Worm (Caenorhabditis elegans) whole organism, L1 larva: ENCODE results near the gene C09F12.3.

ENCODE experiments used
- C16A3.4 ChIP-seq: fragments of 150-350 bp; optimal IDR thresholded peaks from 2 replicates; lab custom pipeline; 2014; ENCODE audit warnings: missing biosample characterization, missing genetic modification characterization
- alr-1 ChIP-seq: fragments of 200-800 bp; sonication (Bioruptor generic); optimal IDR thresholded peaks from 2 replicates; lab custom pipeline; 2018; ENCODE audit warnings: borderline replicate concordance, mild to moderate bottlenecking, missing genetic modification characterization, missing compliant biosample characterization
- aly-2 ChIP-seq: fragments of 150-350 bp; optimal IDR thresholded peaks from 2 replicates; lab custom pipeline; 2014; ENCODE audit warnings: missing biosample characterization, missing genetic modification characterization
- ama-1 ChIP-seq: fragments of 150-350 bp; optimal IDR thresholded peaks from 2 replicates; lab custom pipeline; 2014
- blmp-1 ChIP-seq: fragments of 150-350 bp; optimal IDR thresholded peaks from 2 replicates; lab custom pipeline; 2014; ENCODE audit warnings: missing biosample characterization, missing genetic modification characterization
- ceh-63 ChIP-seq: fragments of 200-800 bp; sonication (Bioruptor generic); optimal IDR thresholded peaks from 2 replicates; lab custom pipeline; 2018; ENCODE audit warnings: mild to moderate bottlenecking, missing genetic modification characterization, missing compliant biosample characterization
- ceh-82 ChIP-seq, 3 experiments: fragments of 150-350 bp in 1 of 3; sonication (generic microtip) in 2 of 3; optimal IDR thresholded peaks; 2 replicates each; lab custom pipeline; 2014 to 2017; ENCODE audit warnings: missing biosample characterization in 3 of 3, missing genetic modification characterization in 3 of 3
- ceh-90 ChIP-seq: sonication (generic microtip); optimal IDR thresholded peaks from 2 replicates; lab custom pipeline; 2016; ENCODE audit warnings: missing genetic modification characterization, missing compliant biosample characterization
- dpl-1 ChIP-seq, 3 experiments: fragments of 150-350 bp in 2 of 3; sonication (generic microtip) in 1 of 3; optimal IDR thresholded peaks; 2 replicates each; lab custom pipeline; 2014 to 2017; ENCODE audit warnings: missing biosample characterization in 3 of 3, missing genetic modification characterization in 3 of 3, missing genetic modification reagents in 3 of 3
- dsc-1 ChIP-seq: sonication (generic microtip); optimal IDR thresholded peaks from 2 replicates; lab custom pipeline; 2016; ENCODE audit warnings: mild to moderate bottlenecking, missing genetic modification characterization, missing compliant biosample characterization
- efl-1 ChIP-seq, 4 experiments: fragments of 150-350 bp; optimal IDR thresholded peaks in 3 of 4; peaks in 1 of 4; 1 replicate in 1 of 4; 2 replicates in 3 of 4; lab custom pipeline; 2014; ENCODE audit warnings: missing biosample characterization in 2 of 4, missing genetic modification characterization in 2 of 4, missing genetic modification reagents in 2 of 4
- elt-3 ChIP-seq, 6 experiments: fragments of 150-350 bp in 1 of 6; sonication (generic microtip); optimal IDR thresholded peaks; 2 replicates each; lab custom pipeline; 2017 to 2018; ENCODE audit warnings: missing biosample characterization in 6 of 6, missing genetic modification characterization in 6 of 6, inconsistent platforms in 1 of 6
- ets-5 ChIP-seq: fragments of 200-800 bp; sonication (Bioruptor generic); IDR thresholded peaks from 2 replicates; pipeline ENCODE4 v1.3.6; 2022; ENCODE audit warnings: missing genetic modification characterization, missing compliant biosample characterization
- fkh-10 ChIP-seq: sonication (generic microtip); optimal IDR thresholded peaks from 2 replicates; lab custom pipeline; 2017; ENCODE audit warnings: missing biosample characterization, missing genetic modification reagents, missing genetic modification characterization
- fos-1 ChIP-seq: fragments of 150-350 bp; optimal IDR thresholded peaks from 2 replicates; lab custom pipeline; 2014; ENCODE audit warnings: missing biosample characterization, missing genetic modification characterization
- grh-1 ChIP-seq: fragments of 200-800 bp; sonication (Bioruptor generic); IDR thresholded peaks from 2 replicates; pipeline ENCODE4 v1.3.6; 2022; ENCODE audit warnings: missing genetic modification reagents, missing genetic modification characterization, missing compliant biosample characterization
- hpl-2 ChIP-seq: fragments of 150-350 bp; optimal IDR thresholded peaks from 2 replicates; lab custom pipeline; 2014; ENCODE audit warnings: missing biosample characterization, missing genetic modification reagents, missing genetic modification characterization
- irx-1 ChIP-seq: sonication (generic microtip); optimal IDR thresholded peaks from 2 replicates; lab custom pipeline; 2016; ENCODE audit warnings: missing genetic modification characterization, missing compliant biosample characterization
- lin-14 ChIP-seq: fragments of 200-800 bp; sonication (Bioruptor generic); optimal IDR thresholded peaks from 2 replicates; lab custom pipeline; 2018; ENCODE audit warnings: mild to moderate bottlenecking, missing genetic modification characterization, moderate library complexity, missing compliant biosample characterization
- lin-35 ChIP-seq, 2 experiments: fragments of 150-350 bp; optimal IDR thresholded peaks; 2 replicates each; lab custom pipeline; 2014; ENCODE audit warnings: missing biosample characterization in 2 of 2, missing genetic modification characterization in 2 of 2, missing genetic modification reagents in 2 of 2
- lin-39 ChIP-seq: fragments of 150-350 bp; optimal IDR thresholded peaks from 2 replicates; lab custom pipeline; 2014; ENCODE audit warnings: missing biosample characterization, missing genetic modification reagents, missing genetic modification characterization
- mdl-1 ChIP-seq, 2 experiments: fragments of 150-350 bp; optimal IDR thresholded peaks; 2 replicates each; lab custom pipeline; 2014 to 2017; ENCODE audit warnings: missing biosample characterization in 2 of 2, missing genetic modification characterization in 2 of 2, inconsistent platforms in 1 of 2
- mep-1 ChIP-seq: fragments of 150-350 bp; optimal IDR thresholded peaks from 2 replicates; lab custom pipeline; 2014; ENCODE audit warnings: missing biosample characterization, missing genetic modification characterization
- nhr-19 ChIP-seq: fragments of 200-800 bp; sonication (Bioruptor generic); conservative IDR thresholded peaks from 2 replicates; pipeline ENCODE4 v1.3.6; 2022; ENCODE audit warnings: missing genetic modification characterization, missing compliant biosample characterization
- nhr-20 ChIP-seq: sonication (generic microtip); optimal IDR thresholded peaks from 2 replicates; lab custom pipeline; 2016; ENCODE audit warnings: mild to moderate bottlenecking, missing genetic modification characterization, missing compliant biosample characterization
- nhr-237 ChIP-seq: fragments of 150-350 bp; optimal IDR thresholded peaks from 2 replicates; lab custom pipeline; 2014; ENCODE audit warnings: missing biosample characterization, missing genetic modification characterization
- nhr-28 ChIP-seq: fragments of 150-350 bp; optimal IDR thresholded peaks from 2 replicates; lab custom pipeline; 2014; ENCODE audit warnings: missing biosample characterization, missing genetic modification characterization
- nhr-47 ChIP-seq: sonication (generic microtip); optimal IDR thresholded peaks from 2 replicates; lab custom pipeline; 2016; ENCODE audit warnings: mild to moderate bottlenecking, missing genetic modification characterization, moderate library complexity, missing compliant biosample characterization
- nhr-71 ChIP-seq: sonication (generic microtip); optimal IDR thresholded peaks from 2 replicates; lab custom pipeline; 2016; ENCODE audit warnings: mild to moderate bottlenecking, missing genetic modification characterization, moderate library complexity, missing compliant biosample characterization
- nhr-77 ChIP-seq: fragments of 150-350 bp; optimal IDR thresholded peaks from 2 replicates; lab custom pipeline; 2014; ENCODE audit warnings: missing biosample characterization, missing genetic modification characterization
- nhr-85 ChIP-seq: sonication (generic microtip); peaks from one replicate; lab custom pipeline; 2016; ENCODE audit warnings: missing genetic modification characterization, inconsistent platforms, missing compliant biosample characterization
- rnt-1 ChIP-seq: sonication (generic microtip); optimal IDR thresholded peaks from 2 replicates; lab custom pipeline; 2016; ENCODE audit warnings: mild to moderate bottlenecking, missing genetic modification characterization, moderate library complexity, missing compliant biosample characterization
- snu-23 ChIP-seq: sonication (generic microtip); optimal IDR thresholded peaks from 2 replicates; lab custom pipeline; 2016; ENCODE audit warnings: missing genetic modification characterization, missing compliant biosample characterization
- sox-4 ChIP-seq: sonication (generic microtip); optimal IDR thresholded peaks from 2 replicates; lab custom pipeline; 2016; ENCODE audit warnings: missing genetic modification characterization, missing compliant biosample characterization
- sup-37 ChIP-seq: fragments of 200-800 bp; sonication (Bioruptor generic); optimal IDR thresholded peaks from 2 replicates; lab custom pipeline; 2018; ENCODE audit warnings: mild to moderate bottlenecking, missing genetic modification characterization, missing compliant biosample characterization
- swsn-7 ChIP-seq: sonication (generic microtip); optimal IDR thresholded peaks from 2 replicates; lab custom pipeline; 2016; ENCODE audit warnings: missing genetic modification characterization, missing compliant biosample characterization
- ztf-11 ChIP-seq, 2 experiments: sonication (generic microtip); optimal IDR thresholded peaks; 2 replicates each; lab custom pipeline; 2016 to 2017; ENCODE audit warnings: missing genetic modification characterization in 2 of 2, missing biosample characterization in 1 of 2, missing compliant biosample characterization in 1 of 2
- ztf-4 ChIP-seq: fragments of 150-350 bp; optimal IDR thresholded peaks from 2 replicates; lab custom pipeline; 2014; ENCODE audit warnings: missing biosample characterization, missing genetic modification characterization

The C09F12.3 gene

ce11 chrX:11034430-11035117, 8.1 kb downstream of the C09F12.3 start (continued):
- TF ChIP-seq dpl-1 (GFP tag; optimal IDR thresholded peaks at IDR 0.05; lab: Kevin White, UChicago) (no peak), ets-5 (GFP tag; lab: Robert Waterston, UW) (no peak), nhr-28 (no peak), sox-4 (tag; lab: Kevin White, UChicago) (no peak), aly-2 (no peak), fkh-10 (GFP tag; lab: Kevin White, UChicago) (peak; percentile 72), dsc-1 (tag; lab: Kevin White, UChicago) (peak; percentile 6), irx-1 (no peak), nhr-47 (tag; lab: Kevin White, UChicago) (peak; percentile 40)

DNA sequence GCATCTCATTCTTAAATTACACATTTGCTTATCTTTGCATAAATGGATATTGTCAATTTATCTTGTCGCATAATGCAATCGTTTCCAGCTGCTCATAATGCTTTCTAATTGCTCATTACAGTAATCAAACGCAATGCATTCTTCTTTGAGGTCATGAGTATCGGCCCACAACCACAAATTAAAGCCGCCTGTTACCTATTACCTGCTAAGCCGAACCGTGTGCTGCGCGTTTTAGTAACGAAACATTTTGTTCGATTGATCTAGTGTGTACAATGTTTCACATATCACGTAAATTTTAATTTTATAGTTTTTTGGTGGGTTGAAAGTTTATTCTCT, 8.8 kb downstream of the C09F12.3 start:
- TF ChIP-seq snu-23 (GFP tag; lab: Kevin White, UChicago) (no peak), dsc-1 (tag; lab: Kevin White, UChicago) (peak; percentile 63)

ce11 chrX:11033128-11033951, 9.3 kb downstream of the C09F12.3 start:
- TF ChIP-seq nhr-85 (tag; lab: Kevin White, UChicago) (peak; percentile 76), lin-14 (peak; percentile 32), nhr-19 (no peak), efl-1 (optimal IDR thresholded peaks at IDR 0.05; lab: Kevin White, UChicago) (no peak), efl-1 (GFP tag; optimal IDR thresholded peaks at IDR 0.05 in 1 of 2; lab: Kevin White, UChicago) (peak in 1 of 2 experiments; percentile 54), C16A3.4 (tag; lab: Kevin White, UChicago) (no peak), blmp-1 (peak; percentile 91)

DNA sequence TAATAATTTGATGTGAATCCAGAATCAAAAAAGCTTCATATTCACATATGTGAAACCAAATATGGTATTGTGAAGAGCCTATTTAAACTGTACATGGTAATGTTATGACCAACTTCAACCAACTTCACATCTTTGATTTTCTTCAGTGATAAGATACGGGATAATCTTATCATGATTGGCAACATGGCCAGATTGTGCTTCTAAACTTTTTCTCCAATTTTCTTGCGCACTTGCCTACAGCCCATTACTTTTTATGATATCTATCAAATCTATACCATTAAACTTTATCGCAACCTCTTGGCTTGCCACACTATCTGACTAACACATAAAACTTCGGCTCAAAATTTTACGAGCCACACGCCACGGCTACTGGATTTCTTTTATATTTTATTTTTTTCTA, 10.3 kb downstream of the C09F12.3 start:
- TF ChIP-seq nhr-85 (tag; lab: Kevin White, UChicago) (peak; percentile 32), rnt-1 (tag; lab: Kevin White, UChicago) (peak; percentile 30), dsc-1 (tag; lab: Kevin White, UChicago) (peak; percentile 24), ceh-63 (no peak), elt-3 (tag; optimal IDR thresholded peaks at IDR 0.05; lab: Kevin White, UChicago) (peak in 4 of 6 experiments; percentile 85 to 91 (median 90)), fkh-10 (GFP tag; lab: Kevin White, UChicago) (no peak), lin-39 (tag; lab: Kevin White, UChicago) (no peak), efl-1 (optimal IDR thresholded peaks at IDR 0.05; lab: Kevin White, UChicago) (no peak), efl-1 (GFP tag; optimal IDR thresholded peaks at IDR 0.05 in 1 of 2; lab: Kevin White, UChicago) (no peak)
- TF ChIP-seq, all 84 proteins: peak for 4

- TF ChIP-seq ceh-63 (peak; percentile 2), ceh-82 (tag; optimal IDR thresholded peaks at IDR 0.05; lab: Kevin White, UChicago) (peak in 1 of 3 experiments; percentile 5), sup-37 (GFP tag; lab: Kevin White, UChicago) (no peak), lin-14 (peak; percentile 10), efl-1 (optimal IDR thresholded peaks at IDR 0.05; lab: Kevin White, UChicago) (no peak), efl-1 (GFP tag; optimal IDR thresholded peaks at IDR 0.05 in 1 of 2; lab: Kevin White, UChicago) (peak in 1 of 2 experiments; percentile 0), nhr-237 (tag; lab: Kevin White, UChicago) (no peak)
These were observed 10.8 kb downstream of the C09F12.3 start for ce11 chrX:11031869-11032268.

DNA sequence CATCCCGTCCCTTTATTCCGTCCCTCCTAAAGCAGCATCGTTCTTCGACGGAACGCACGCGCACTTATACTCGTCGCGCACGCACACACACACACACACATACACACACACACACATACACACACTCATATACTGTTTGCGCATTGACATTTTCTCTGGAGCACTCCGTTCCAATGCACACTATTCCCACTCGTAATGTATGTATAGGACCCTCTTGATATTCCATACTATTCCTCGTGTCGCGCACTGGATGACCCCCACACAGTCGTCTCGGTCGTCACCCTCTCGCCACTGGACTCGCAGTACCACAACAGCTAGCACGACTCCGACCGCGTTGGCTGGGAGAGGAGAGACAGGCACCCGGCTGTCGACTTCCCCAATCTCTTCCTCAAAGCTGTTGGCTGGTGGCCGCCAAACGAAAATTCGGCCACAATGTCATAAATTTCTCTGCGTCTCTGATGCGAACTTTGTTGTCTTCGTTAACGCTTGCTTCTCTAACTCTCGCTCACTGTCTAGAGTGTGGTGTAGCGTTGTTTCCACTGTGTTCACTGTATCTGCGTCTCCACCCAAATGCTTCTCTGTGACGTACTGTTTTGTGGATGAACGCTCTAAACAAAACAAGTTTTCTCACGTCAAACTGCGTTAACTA, 11.5 kb downstream of the C09F12.3 start:
- peak; percentile 6 to 79 for TF ChIP-seq mdl-1 (tag; optimal IDR thresholded peaks at IDR 0.05; lab: Kevin White, UChicago)
- TF ChIP-seq mep-1 (tag; lab: Kevin White, UChicago), result peak; percentile 73
- TF ChIP-seq rnt-1 (tag; lab: Kevin White, UChicago), result peak; percentile 93
- peak; percentile 39 for TF ChIP-seq hpl-2 (GFP tag; lab: Kevin White, UChicago)
- TF ChIP-seq ztf-11 (tag; optimal IDR thresholded peaks at IDR 0.05; lab: Kevin White, UChicago), result peak in 1 of 2 experiments; percentile 82
- peak; percentile 96 for TF ChIP-seq nhr-20 (tag; lab: Kevin White, UChicago)
- TF ChIP-seq ztf-4 (tag; lab: Kevin White, UChicago), result peak; percentile 86
- peak; percentile 97 for TF ChIP-seq nhr-71 (tag; lab: Kevin White, UChicago)
- TF ChIP-seq alr-1, result no peak
- TF ChIP-seq ama-1, result peak; percentile 19
- peak; percentile 97 for TF ChIP-seq snu-23 (GFP tag; lab: Kevin White, UChicago)
- TF ChIP-seq swsn-7 (tag; lab: Kevin White, UChicago), result peak; percentile 95
- peak; percentile 66 for TF ChIP-seq fos-1
- TF ChIP-seq nhr-77 (tag; lab: Kevin White, UChicago), result peak; percentile 91
- peak; percentile 59 to 75 for TF ChIP-seq lin-35 (GFP tag; optimal IDR thresholded peaks at IDR 0.05; lab: Kevin White, UChicago)
- TF ChIP-seq ceh-90 (tag; lab: Kevin White, UChicago), result peak; percentile 51
- TF ChIP-seq grh-1 (GFP tag; lab: Robert Waterston, UW), result peak; percentile 82
